Worm (Caenorhabditis elegans) whole organism, mixed stage, embryonic: Measurements from ENCODE around the gene dnj-24.

Source experiments
- M03D4.4 ChIP-seq: sonication (generic microtip); optimal IDR thresholded peaks from 2 replicates; lab custom pipeline; 2017; ENCODE audit warnings: mild to moderate bottlenecking, missing genetic modification characterization, missing compliant biosample characterization
- elt-1 ChIP-seq: sonication (generic microtip); optimal IDR thresholded peaks from 2 replicates; lab custom pipeline; 2017; ENCODE audit warnings: missing genetic modification characterization, mild to moderate bottlenecking, missing compliant biosample characterization, antibody characterized with exemption, moderate library complexity, borderline replicate concordance; ENCODE audit not compliant: insufficient read depth
- flh-1 ChIP-seq: fragments of 200-800 bp; sonication (Bioruptor generic); optimal IDR thresholded peaks from 2 replicates; lab custom pipeline; 2018; ENCODE audit warnings: mild to moderate bottlenecking, missing genetic modification characterization, moderate library complexity, missing compliant biosample characterization
- lin-13 ChIP-seq: fragments of 150-350 bp; optimal IDR thresholded peaks from 2 replicates; lab custom pipeline; 2014; ENCODE audit warnings: missing biosample characterization, missing genetic modification characterization
- lsy-2 ChIP-seq: fragments of 150-350 bp; optimal IDR thresholded peaks from 2 replicates; lab custom pipeline; 2014; ENCODE audit warnings: missing biosample characterization, missing genetic modification characterization
- mls-2 ChIP-seq: sonication (generic microtip); optimal IDR thresholded peaks from 2 replicates; lab custom pipeline; 2016; ENCODE audit warnings: mild to moderate bottlenecking, missing genetic modification characterization, moderate library complexity, missing compliant biosample characterization
- nhr-12 ChIP-seq: fragments of 150-350 bp; optimal IDR thresholded peaks from 2 replicates; lab custom pipeline; 2014; ENCODE audit warnings: missing biosample characterization, missing genetic modification characterization
- nhr-2 ChIP-seq: fragments of 150-350 bp; optimal IDR thresholded peaks from 2 replicates; lab custom pipeline; 2014; ENCODE audit warnings: missing biosample characterization, missing genetic modification characterization
- nhr-237 ChIP-seq: fragments of 150-350 bp; optimal IDR thresholded peaks from 2 replicates; lab custom pipeline; 2014; ENCODE audit warnings: missing biosample characterization, missing genetic modification characterization
- pha-4 ChIP-seq: fragments of 150-350 bp; optimal IDR thresholded peaks from 2 replicates; lab custom pipeline; 2018; ENCODE audit warnings: missing biosample characterization, missing genetic modification reagents, missing genetic modification characterization
- snpc-4 ChIP-seq: fragments of 150-350 bp; optimal IDR thresholded peaks from 2 replicates; lab custom pipeline; 2014; ENCODE audit warnings: missing biosample characterization, missing genetic modification characterization
- unc-39 ChIP-seq: fragments of 150-350 bp; optimal IDR thresholded peaks from 2 replicates; lab custom pipeline; 2014; ENCODE audit warnings: missing biosample characterization, missing genetic modification characterization
- unc-62 ChIP-seq: fragments of 150-350 bp; optimal IDR thresholded peaks from 2 replicates; lab custom pipeline; 2014; ENCODE audit warnings: missing biosample characterization, missing genetic modification reagents, missing genetic modification characterization
- ztf-11 ChIP-seq: fragments of 150-350 bp; optimal IDR thresholded peaks from 2 replicates; lab custom pipeline; 2014; ENCODE audit warnings: missing biosample characterization, missing genetic modification characterization

DNA sequence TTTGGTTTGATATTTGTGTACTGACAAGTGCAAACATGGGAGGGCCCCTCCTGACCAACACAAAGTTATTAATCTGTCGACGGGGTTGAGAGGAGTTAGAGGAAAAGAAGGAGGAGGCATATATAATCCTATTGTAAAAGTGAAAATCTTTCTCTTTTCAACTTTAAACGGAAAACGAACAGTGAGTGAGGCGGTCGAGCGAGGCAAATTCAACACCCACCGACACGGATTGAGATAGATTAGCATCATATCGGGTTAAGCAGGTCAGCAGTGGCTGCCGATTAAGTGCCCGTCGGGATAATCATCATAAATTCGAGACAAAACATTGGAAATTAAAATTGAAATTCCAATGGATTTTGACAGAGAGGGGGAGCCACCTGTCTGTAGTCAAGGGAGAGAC, 12.4 kb upstream of the dnj-24 start:
- TF ChIP-seq M03D4.4 (tag; lab: Kevin White, UChicago) (no peak), nhr-2 (no peak), snpc-4 (no peak), lsy-2 (tag; lab: Kevin White, UChicago) (no peak), ztf-11 (tag; lab: Kevin White, UChicago) (no peak), pha-4 (tag; lab: Kevin White, UChicago) (no peak), unc-39 (tag; lab: Kevin White, UChicago) (no peak), elt-1 (tag; lab: Kevin White, UChicago) (no peak), unc-62 (GFP tag; lab: Kevin White, UChicago) (no peak), flh-1 (GFP tag; lab: Kevin White, UChicago) (no peak), nhr-237 (tag; lab: Kevin White, UChicago) (no peak), nhr-12 (tag; lab: Kevin White, UChicago) (no peak), lin-13 (no peak), mls-2 (tag; lab: Kevin White, UChicago) (no peak)
